Worm (Caenorhabditis elegans): ENCODE data around the gene R74.7.

The R74.7 gene

ce11 chrIII:4227363-4227762 is 23.1 kb downstream of the R74.7 start:
- TF ChIP-seq unc-62 (GFP tag; optimal IDR thresholded peaks at IDR 0.05): no peak

ce11 chrIII:4228008-4228407 is 23.8 kb downstream of the R74.7 start, which contains the start of gene mpk-1:
mpk-1 (minus strand) TSS chrIII:4228108.
- TF ChIP-seq unc-62 (GFP tag; optimal IDR thresholded peaks at IDR 0.05): no peak

ce11 chrIII:4228841-4229240 is 24.6 kb downstream of the R74.7 start, which contains the start of gene F43C1.5:
F43C1.5 (plus strand) TSS chrIII:4229141.
- TF ChIP-seq unc-62 (GFP tag; optimal IDR thresholded peaks at IDR 0.05): no peak

- no peak for TF ChIP-seq unc-62 (GFP tag; optimal IDR thresholded peaks at IDR 0.05)
These were observed 25.9 kb downstream of the R74.7 start for ce11 chrIII:4230092-4230491.

- no peak for TF ChIP-seq unc-62 (GFP tag; optimal IDR thresholded peaks at IDR 0.05)
These were observed 27.1 kb downstream of the R74.7 start for ce11 chrIII:4231372-4231771.

- TF ChIP-seq unc-62 (GFP tag; optimal IDR thresholded peaks at IDR 0.05): no peak
These were observed 28.6 kb downstream of the R74.7 start, which contains the start of gene nhr-20 for ce11 chrIII:4232811-4233269. nhr-20 (minus strand) TSS chrIII:4233219.

ce11 chrIII:4234642-4235295 is 30.5 kb downstream of the R74.7 start:
- no peak for TF ChIP-seq unc-62 (GFP tag; optimal IDR thresholded peaks at IDR 0.05)

- TF ChIP-seq unc-62 (GFP tag; optimal IDR thresholded peaks at IDR 0.05): no peak
These were observed 31.9 kb downstream of the R74.7 start for ce11 chrIII:4236178-4236577.

ce11 chrIII:4237660-4238059 is 33.4 kb downstream of the R74.7 start:
- no peak for TF ChIP-seq unc-62 (GFP tag; optimal IDR thresholded peaks at IDR 0.05)

- no peak for TF ChIP-seq unc-62 (GFP tag; optimal IDR thresholded peaks at IDR 0.05)
These were observed 35.9 kb downstream of the R74.7 start for ce11 chrIII:4240126-4240525.

- no peak for TF ChIP-seq unc-62 (GFP tag; optimal IDR thresholded peaks at IDR 0.05)
These were observed 37.0 kb downstream of the R74.7 start for ce11 chrIII:4241181-4241580.

- no peak for TF ChIP-seq unc-62 (GFP tag; optimal IDR thresholded peaks at IDR 0.05)
These were observed 38.1 kb downstream of the R74.7 start, which contains the start of gene F43C1.7 for ce11 chrIII:4242225-4242862. F43C1.7 (minus strand) TSS chrIII:4242575.

ce11 chrIII:4243461-4243860 is 39.2 kb downstream of the R74.7 start, which contains the start of gene mrpl-21:
mrpl-21 (minus strand) TSS chrIII:4243561.
- TF ChIP-seq unc-62 (GFP tag; optimal IDR thresholded peaks at IDR 0.05): no peak

ce11 chrIII:4244285-4244684 is 40.1 kb downstream of the R74.7 start, which contains the start of gene zhit-2:
zhit-2 (minus strand) TSS chrIII:4244385.
- no peak for TF ChIP-seq unc-62 (GFP tag; optimal IDR thresholded peaks at IDR 0.05)

ce11 chrIII:4247571-4247970 is 43.3 kb downstream of the R74.7 start, which contains the start of gene Y44F5A.1:
Y44F5A.1 (minus strand) TSS chrIII:4247671.
- no peak for TF ChIP-seq unc-62 (GFP tag; optimal IDR thresholded peaks at IDR 0.05)
